Fruit fly (Drosophila melanogaster) whole organism, embryonic: ENCODE measurements around the gene Acp36DE.

Experiments
- Blimp-1 ChIP-seq: fragments of 200-800 bp; sonication (Bioruptor generic); optimal IDR thresholded peaks from 3 replicates; lab custom pipeline; 2018; ENCODE audit warnings: missing biosample characterization, missing genetic modification characterization, mild to moderate bottlenecking, moderate library complexity, missing genetic modification reagents
- BtbVII ChIP-seq: fragments of 200-800 bp; sonication (Bioruptor generic); optimal IDR thresholded peaks from 3 replicates; lab custom pipeline; 2017; ENCODE audit warnings: missing biosample characterization, mild to moderate bottlenecking, missing genetic modification characterization
- CG10209 ChIP-seq: fragments of 200-800 bp; sonication (Bioruptor generic); optimal IDR thresholded peaks from 3 replicates; lab custom pipeline; 2017; ENCODE audit warnings: missing biosample characterization, mild to moderate bottlenecking, missing genetic modification characterization, missing genetic modification reagents
- CG11504 ChIP-seq: fragments of 200-800 bp; sonication (Bioruptor generic); optimal IDR thresholded peaks from 3 replicates; lab custom pipeline; 2019; ENCODE audit warnings: missing biosample characterization, mild to moderate bottlenecking, missing genetic modification characterization, moderate library complexity
- CG12769 ChIP-seq: fragments of 200-800 bp; sonication (Bioruptor generic); optimal IDR thresholded peaks from 2 replicates; lab custom pipeline; 2019; ENCODE audit warnings: missing biosample characterization, mild to moderate bottlenecking, missing genetic modification characterization, moderate library complexity
- CG13775 ChIP-seq: fragments of 200-800 bp; sonication (Bioruptor generic); optimal IDR thresholded peaks from 3 replicates; lab custom pipeline; 2017; ENCODE audit warnings: missing biosample characterization, mild to moderate bottlenecking, missing genetic modification characterization
- CG14860 ChIP-seq: fragments of 200-800 bp; sonication (Bioruptor generic); IDR thresholded peaks from 3 replicates; pipeline ENCODE4 v1.3.6; 2022; ENCODE audit warnings: missing biosample characterization, missing genetic modification characterization; ENCODE audit not compliant: partially characterized antibody
- CG17359 ChIP-seq: fragments of 200-800 bp; sonication (Bioruptor generic); optimal IDR thresholded peaks from 3 replicates; lab custom pipeline; 2018; ENCODE audit warnings: missing biosample characterization, mild to moderate bottlenecking, missing genetic modification characterization, moderate library complexity
- CG17568 ChIP-seq: fragments of 200-800 bp; sonication (Bioruptor generic); optimal IDR thresholded peaks from 2 replicates; lab custom pipeline; 2018; ENCODE audit warnings: missing biosample characterization, mild to moderate bottlenecking, missing genetic modification characterization, moderate library complexity
- CG18262 ChIP-seq: fragments of 200-800 bp; optimal IDR thresholded peaks from 3 replicates; lab custom pipeline; 2019; ENCODE audit warnings: missing biosample characterization, mild to moderate bottlenecking, missing genetic modification characterization, moderate library complexity
- CG2199 ChIP-seq: fragments of 200-800 bp; sonication (Bioruptor generic); IDR thresholded peaks from 3 replicates; pipeline ENCODE4 v1.3.6; 2022; ENCODE audit warnings: missing biosample characterization, missing genetic modification characterization
- CG2889 ChIP-seq: fragments of 200-800 bp; sonication (Bioruptor generic); IDR thresholded peaks from 3 replicates; pipeline ENCODE4 v1.3.6; 2022; ENCODE audit warnings: missing biosample characterization, missing genetic modification characterization
- CG6175 ChIP-seq: fragments of 200-800 bp; sonication (Bioruptor generic); IDR thresholded peaks from 3 replicates; pipeline ENCODE4 v1.3.6; 2022; ENCODE audit warnings: missing biosample characterization, missing genetic modification characterization
- CG6813 ChIP-seq: fragments of 200-800 bp; sonication (Bioruptor generic); optimal IDR thresholded peaks from 2 replicates; lab custom pipeline; 2017; ENCODE audit warnings: missing biosample characterization, missing genetic modification characterization, mild to moderate bottlenecking, moderate library complexity, missing genetic modification reagents
- CG8765 ChIP-seq: fragments of 200-800 bp; sonication (Bioruptor generic); IDR thresholded peaks from 2 replicates; pipeline ENCODE4 v1.3.6; 2022; ENCODE audit warnings: missing biosample characterization, missing genetic modification characterization
- CG9932 ChIP-seq: fragments of 200-800 bp; sonication (Bioruptor generic); IDR thresholded peaks from 2 replicates; pipeline ENCODE4 v1.3.6; 2022; ENCODE audit warnings: missing biosample characterization, missing genetic modification characterization
- CoRest ChIP-seq: fragments of 200-800 bp; sonication (Bioruptor generic); optimal IDR thresholded peaks from 3 replicates; lab custom pipeline; 2018; ENCODE audit warnings: missing biosample characterization, mild to moderate bottlenecking, missing genetic modification characterization, moderate library complexity
- Ets97D ChIP-seq: fragments of 200-800 bp; sonication (Bioruptor generic); optimal IDR thresholded peaks from 3 replicates; lab custom pipeline; 2016; ENCODE audit warnings: missing biosample characterization, missing genetic modification characterization
- Fer1 ChIP-seq: fragments of 200-800 bp; sonication (Bioruptor generic); optimal IDR thresholded peaks from 2 replicates; lab custom pipeline; 2017; ENCODE audit warnings: missing biosample characterization, mild to moderate bottlenecking, missing genetic modification characterization
- HHEX ChIP-seq: fragments of 200-800 bp; sonication (Bioruptor generic); optimal IDR thresholded peaks from 3 replicates; lab custom pipeline; 2017; ENCODE audit warnings: missing biosample characterization, mild to moderate bottlenecking, missing genetic modification characterization, missing genetic modification reagents
- Hr51 ChIP-seq, 2 experiments: fragments of 200-800 bp; sonication (Bioruptor generic); optimal IDR thresholded peaks; 2 replicates in 1 of 2; 3 replicates in 1 of 2; lab custom pipeline; 2016 to 2018; ENCODE audit warnings: missing biosample characterization in 2 of 2, missing genetic modification characterization in 2 of 2, mild to moderate bottlenecking in 1 of 2, moderate library complexity in 1 of 2
- Lpt ChIP-seq: fragments of >200 bp; optimal IDR thresholded peaks from 2 replicates; lab custom pipeline; 2018; ENCODE audit warnings: missing biosample characterization, missing genetic modification characterization
- NC2β ChIP-seq: fragments of 200-800 bp; sonication (Bioruptor generic); optimal IDR thresholded peaks from 2 replicates; lab custom pipeline; 2016; ENCODE audit warnings: missing biosample characterization, missing genetic modification characterization
- Nf-YB ChIP-seq: fragments of 200-800 bp; sonication (Bioruptor generic); optimal IDR thresholded peaks from 3 replicates; lab custom pipeline; 2019; ENCODE audit warnings: missing biosample characterization, mild to moderate bottlenecking, missing genetic modification characterization, moderate library complexity
- Oli ChIP-seq: fragments of 200-800 bp; sonication (Bioruptor generic); optimal IDR thresholded peaks from 2 replicates; lab custom pipeline; 2018; ENCODE audit warnings: missing biosample characterization, mild to moderate bottlenecking, missing genetic modification characterization, moderate library complexity
- abd-A ChIP-seq: fragments of 200-800 bp; sonication (Bioruptor generic); optimal IDR thresholded peaks from 3 replicates; lab custom pipeline; 2019; ENCODE audit warnings: missing biosample characterization, mild to moderate bottlenecking, missing genetic modification characterization, moderate library complexity
- cato ChIP-seq: fragments of 200-800 bp; sonication (Bioruptor generic); optimal IDR thresholded peaks from 2 replicates; lab custom pipeline; 2016; ENCODE audit warnings: missing biosample characterization, missing genetic modification characterization, borderline replicate concordance
- crol ChIP-seq: fragments of 200-800 bp; sonication (Bioruptor generic); IDR thresholded peaks from 2 replicates; pipeline ENCODE4 v1.3.6; 2022; ENCODE audit warnings: missing biosample characterization, missing genetic modification characterization
- dmrt11E ChIP-seq: fragments of 200-800 bp; sonication (Bioruptor generic); optimal IDR thresholded peaks from 3 replicates; lab custom pipeline; 2018; ENCODE audit warnings: missing biosample characterization, mild to moderate bottlenecking, missing genetic modification characterization, moderate library complexity
- grau ChIP-seq: fragments of 200-800 bp; optimal IDR thresholded peaks from 3 replicates; lab custom pipeline; 2019; ENCODE audit warnings: missing biosample characterization, mild to moderate bottlenecking, missing genetic modification characterization, moderate library complexity
- h ChIP-seq: fragments of >200 bp; optimal IDR thresholded peaks from 2 replicates; lab custom pipeline; 2017
- hbn ChIP-seq: fragments of 200-800 bp; sonication (Bioruptor generic); IDR thresholded peaks from 2 replicates; pipeline ENCODE4 v1.3.6; 2022; ENCODE audit warnings: missing biosample characterization, missing genetic modification characterization; ENCODE audit not compliant: partially characterized antibody
- kni ChIP-seq: fragments of 200-800 bp; sonication (Bioruptor generic); optimal IDR thresholded peaks from 3 replicates; lab custom pipeline; 2017; ENCODE audit warnings: mild to moderate bottlenecking, missing biosample characterization, missing genetic modification reagents, missing genetic modification characterization
- lbe ChIP-seq: fragments of 200-800 bp; sonication (Bioruptor generic); optimal IDR thresholded peaks from 2 replicates; lab custom pipeline; 2016; ENCODE audit warnings: missing biosample characterization, mild to moderate bottlenecking, missing genetic modification characterization
- lov ChIP-seq, 2 experiments: fragments of 200-800 bp in 1 of 2; fragments of >200 bp in 1 of 2; sonication (Bioruptor generic) in 1 of 2; IDR thresholded peaks in 1 of 2; optimal IDR thresholded peaks in 1 of 2; 2 replicates in 1 of 2; 3 replicates in 1 of 2; pipeline versions ENCODE4 v1.3.6 to Lab custom; 2017 to 2022; ENCODE audit warnings: missing biosample characterization in 1 of 2, missing genetic modification characterization in 1 of 2
- mam ChIP-seq: fragments of 200-800 bp; sonication (Bioruptor generic); optimal IDR thresholded peaks from 3 replicates; lab custom pipeline; 2016; ENCODE audit warnings: missing biosample characterization, missing genetic modification characterization
- nmo ChIP-seq: fragments of 200-800 bp; sonication (Bioruptor generic); optimal IDR thresholded peaks from 2 replicates; lab custom pipeline; 2018; ENCODE audit warnings: missing biosample characterization, mild to moderate bottlenecking, missing genetic modification characterization, moderate library complexity
- pros ChIP-seq: fragments of 200-800 bp; sonication (Bioruptor generic); optimal IDR thresholded peaks from 3 replicates; lab custom pipeline; 2019; ENCODE audit warnings: missing biosample characterization, mild to moderate bottlenecking, missing genetic modification characterization, moderate library complexity
- sisA ChIP-seq: fragments of 200-800 bp; sonication (Bioruptor generic); IDR thresholded peaks from 2 replicates; pipeline ENCODE4 v1.3.6; 2022; ENCODE audit warnings: missing biosample characterization, missing genetic modification characterization
- slp2 ChIP-seq: fragments of 200-800 bp; sonication (Bioruptor generic); optimal IDR thresholded peaks from 2 replicates; lab custom pipeline; 2016; ENCODE audit warnings: missing biosample characterization, missing genetic modification characterization
- tgo ChIP-seq: fragments of 200-800 bp; sonication (Bioruptor generic); IDR thresholded peaks from 3 replicates; pipeline ENCODE4 v1.3.6; 2022; ENCODE audit warnings: missing biosample characterization, missing genetic modification characterization
- tll ChIP-seq, 2 experiments: fragments of 200-800 bp in 1 of 2; fragments of >200 bp in 1 of 2; sonication (Bioruptor generic) in 1 of 2; optimal IDR thresholded peaks; 2 replicates each; lab custom pipeline; 2017 to 2019; ENCODE audit warnings: missing biosample characterization in 2 of 2, missing genetic modification characterization in 2 of 2, mild to moderate bottlenecking in 1 of 2, moderate library complexity in 1 of 2
- z ChIP-seq: fragments of 200-800 bp; sonication (Bioruptor generic); IDR thresholded peaks from 3 replicates; pipeline ENCODE4 v1.3.6; 2022; ENCODE audit warnings: missing biosample characterization, missing genetic modification characterization

The Acp36DE gene

DNA sequence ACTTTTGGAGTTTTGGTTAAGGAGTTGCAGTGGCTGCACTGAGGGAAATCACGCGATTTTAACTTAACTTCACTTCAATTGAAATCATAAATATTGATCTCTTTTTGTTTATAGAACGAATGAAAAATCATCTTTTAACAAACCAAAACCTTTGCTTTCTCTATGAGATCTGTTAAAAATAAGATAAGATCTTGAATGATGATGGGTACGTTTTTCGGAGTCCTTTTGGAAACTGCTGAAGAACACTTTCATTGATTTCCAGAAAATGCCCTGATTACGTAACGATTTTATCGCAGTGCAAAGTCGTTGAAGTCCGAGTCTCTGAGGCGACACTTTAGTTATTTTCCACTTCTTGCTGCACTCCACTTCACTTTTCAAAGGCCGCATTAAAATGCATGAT is 46.5 kb downstream of the Acp36DE start (continued):
- TF ChIP-seq tgo (GFP tag; lab: Robert Waterston, UW), result no peak
- TF ChIP-seq tll (GFP tag; optimal IDR thresholded peaks at IDR 0.05; lab: Kevin White, UChicago), result no peak
- no peak for TF ChIP-seq h (lab: Kevin White, UChicago)
- TF ChIP-seq nmo, result peak; percentile 80
- peak; percentile 70 for TF ChIP-seq lbe (GFP tag; lab: Kevin White, UChicago)
- peak; percentile 75 for TF ChIP-seq Oli
- TF ChIP-seq CG13775, result peak; percentile 22
- peak; percentile 52 for TF ChIP-seq CG17359 (tag; lab: Kevin White, UChicago)
- TF ChIP-seq CG14860 (GFP tag; lab: Robert Waterston, UW), result no peak
- no peak for TF ChIP-seq CG8765 (GFP tag; lab: Robert Waterston, UW)
- TF ChIP-seq CG9932 (GFP tag; lab: Robert Waterston, UW), result no peak
- no peak for TF ChIP-seq HHEX (GFP tag; lab: Kevin White, UChicago)
- peak; percentile 37 for TF ChIP-seq sisA (GFP tag; lab: Robert Waterston, UW)
- TF ChIP-seq CG10209, result peak; percentile 3
- TF ChIP-seq hbn, result no peak
- peak; percentile 39 for TF ChIP-seq cato
- peak; percentile 83 for TF ChIP-seq CG18262
- TF ChIP-seq dmrt11E (tag; lab: Kevin White, UChicago), result peak; percentile 84
- peak; percentile 54 for TF ChIP-seq NC2β
- peak; percentile 16 for TF ChIP-seq Nf-YB (GFP tag; lab: Kevin White, UChicago)
- TF ChIP-seq grau (tag; lab: Kevin White, UChicago), result peak; percentile 34
- TF ChIP-seq CoRest (tag; lab: Kevin White, UChicago), result peak; percentile 70
- no peak for TF ChIP-seq Ets97D (GFP tag; lab: Kevin White, UChicago)
- TF ChIP-seq CG17568 (GFP tag; lab: Kevin White, UChicago), result no peak
- TF ChIP-seq slp2 (GFP tag; lab: Kevin White, UChicago), result peak; percentile 30
- TF ChIP-seq Hr51 (GFP tag; optimal IDR thresholded peaks at IDR 0.05; lab: Kevin White, UChicago), result peak in 1 of 2 experiments; percentile 71
- peak; percentile 24 for TF ChIP-seq CG6813 (GFP tag; lab: Kevin White, UChicago)
- no peak for TF ChIP-seq Lpt (GFP tag; lab: Kevin White, UChicago)

DNA sequence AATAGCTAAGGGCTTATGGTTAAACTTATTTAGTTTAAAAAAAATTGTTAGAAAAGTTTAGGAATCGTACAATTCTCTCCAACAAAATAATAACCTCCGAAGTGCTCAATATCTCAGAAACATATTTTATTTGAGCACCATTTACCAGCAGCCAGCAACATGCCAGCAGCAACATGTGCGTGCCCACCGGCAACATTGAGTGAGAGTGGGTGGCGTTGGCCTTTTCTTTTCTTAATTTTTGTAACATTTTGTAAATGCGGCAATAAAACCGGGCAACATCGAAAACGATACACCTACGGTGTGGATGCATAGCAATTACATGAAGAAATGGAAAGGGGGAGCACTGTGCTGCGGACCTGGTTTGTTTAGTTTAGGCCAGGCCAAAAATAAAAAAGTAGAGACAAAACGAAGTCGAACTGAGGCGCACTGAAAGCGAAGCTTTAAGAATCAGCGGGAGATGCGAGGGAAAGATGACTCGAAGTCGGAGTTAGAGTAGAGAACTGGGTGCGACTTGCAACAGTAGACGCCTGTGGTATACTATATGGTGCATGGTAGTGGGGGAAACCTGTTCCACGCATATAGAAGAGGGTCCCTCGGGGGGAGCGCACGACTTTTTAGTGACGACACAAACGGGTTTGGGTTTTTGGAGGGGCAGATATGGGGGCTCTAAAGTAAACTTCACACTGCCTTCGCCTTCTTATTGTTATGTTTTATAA is 47.1 kb downstream of the Acp36DE start:
- peak; percentile 52 for TF ChIP-seq Blimp-1 (GFP tag; lab: Kevin White, UChicago)
- TF ChIP-seq BtbVII (GFP tag; lab: Kevin White, UChicago), result peak; percentile 33
- TF ChIP-seq CG11504 (tag; lab: Kevin White, UChicago), result peak; percentile 98
- peak; percentile 39 for TF ChIP-seq CG12769 (tag; lab: Kevin White, UChicago)
- TF ChIP-seq pros (GFP tag; lab: Kevin White, UChicago), result peak; percentile 81
- no peak for TF ChIP-seq lov (optimal IDR thresholded peaks at IDR 0.05; lab: Kevin White, UChicago)
- TF ChIP-seq lov (GFP tag; IDR thresholded peaks at IDR 0.05; lab: Robert Waterston, UW), result 0 out of 3 replicates have a peak, but pooled peaks have one; percentile 58
- peak; percentile 90 for TF ChIP-seq crol (GFP tag; lab: Robert Waterston, UW)
- peak; percentile 91 for TF ChIP-seq z (GFP tag; lab: Robert Waterston, UW)
- no peak for TF ChIP-seq Fer1 (GFP tag; lab: Kevin White, UChicago)
- TF ChIP-seq mam (GFP tag; lab: Kevin White, UChicago), result no peak
- TF ChIP-seq CG6175 (GFP tag; lab: Robert Waterston, UW), result peak; percentile 76; the same call in 2 of the 3 replicates
- peak; percentile 95 for TF ChIP-seq kni (GFP tag; lab: Kevin White, UChicago)
- TF ChIP-seq abd-A (tag; lab: Kevin White, UChicago), result peak; percentile 9
- TF ChIP-seq CG2889 (GFP tag; lab: Robert Waterston, UW), result no peak
- peak; percentile 92; the same call in 2 of the 3 replicates for TF ChIP-seq CG2199 (GFP tag; lab: Robert Waterston, UW)
